Worm (Caenorhabditis elegans) whole organism, L3 larva: Measurements from ENCODE around the gene znf-593.

Source experiments
- jun-1 ChIP-seq: fragments of 150-350 bp; optimal IDR thresholded peaks from 2 replicates; lab custom pipeline; 2014; ENCODE audit warnings: missing biosample characterization, missing genetic modification reagents, missing genetic modification characterization
- mdl-1 ChIP-seq: fragments of 150-350 bp; optimal IDR thresholded peaks from 2 replicates; lab custom pipeline; 2014; ENCODE audit warnings: missing biosample characterization, missing genetic modification characterization
- nhr-23 ChIP-seq: fragments of 150-350 bp; optimal IDR thresholded peaks from 2 replicates; lab custom pipeline; 2014; ENCODE audit warnings: missing biosample characterization, missing genetic modification reagents, missing genetic modification characterization
- unc-62 ChIP-seq: fragments of 150-350 bp; sonication (generic microtip); optimal IDR thresholded peaks from 4 replicates; lab custom pipeline; 2014; ENCODE audit warnings: missing biosample characterization, missing genetic modification reagents, missing genetic modification characterization

ce11 chrIII:11892939-11893338 is 25.6 kb downstream of the znf-593 start, which contains the start of gene Y56A3A.41:
- TF ChIP-seq jun-1 (tag; lab: Kevin White, UChicago) = no peak
- TF ChIP-seq unc-62 (GFP tag; lab: Kevin White, UChicago) = no peak
- TF ChIP-seq nhr-23 (tag; lab: Kevin White, UChicago) = no peak
- no peak for TF ChIP-seq mdl-1 (tag; lab: Kevin White, UChicago)
